Fruit fly (Drosophila melanogaster) whole organism, prepupa: ENCODE data around the gene Rap1.

Source experiments
- CG16779 ChIP-seq: fragments of 200-800 bp; sonication (Bioruptor generic); optimal IDR thresholded peaks from 3 replicates; lab custom pipeline; 2017; ENCODE audit warnings: missing biosample characterization, mild to moderate bottlenecking, missing genetic modification characterization
- CG4318 ChIP-seq: fragments of 200-800 bp; sonication (Bioruptor generic); optimal IDR thresholded peaks from 3 replicates; lab custom pipeline; 2017; ENCODE audit warnings: missing biosample characterization, mild to moderate bottlenecking, missing genetic modification characterization
- CG6792 ChIP-seq: fragments of 200-800 bp; sonication (Bioruptor generic); optimal IDR thresholded peaks from 3 replicates; lab custom pipeline; 2016; ENCODE audit warnings: missing biosample characterization, missing genetic modification characterization
- CG7368 ChIP-seq: fragments of 200-800 bp; sonication (Bioruptor generic); optimal IDR thresholded peaks from 3 replicates; lab custom pipeline; 2016; ENCODE audit warnings: missing biosample characterization, missing genetic modification characterization
- CG8632 ChIP-seq: fragments of 200-800 bp; sonication (Bioruptor generic); optimal IDR thresholded peaks from 3 replicates; lab custom pipeline; 2016; ENCODE audit warnings: missing biosample characterization, missing genetic modification characterization
- Gug ChIP-seq: fragments of 200-800 bp; sonication (Bioruptor generic); IDR thresholded peaks from 2 replicates; pipeline ENCODE4 v1.3.6; 2022; ENCODE audit warnings: missing biosample characterization, missing genetic modification characterization
- Met ChIP-seq: fragments of 200-800 bp; sonication (Bioruptor generic); optimal IDR thresholded peaks from 3 replicates; lab custom pipeline; 2016; ENCODE audit warnings: missing biosample characterization, missing genetic modification characterization
- Smox ChIP-seq: fragments of 200-800 bp; sonication (Bioruptor generic); optimal IDR thresholded peaks from 3 replicates; lab custom pipeline; 2016; ENCODE audit warnings: missing biosample characterization, missing genetic modification characterization
- salr ChIP-seq, 2 experiments: fragments of 200-800 bp; sonication (Bioruptor generic); optimal IDR thresholded peaks; 3 replicates each; lab custom pipeline; 2016 to 2018; ENCODE audit warnings: missing biosample characterization in 2 of 2, missing genetic modification characterization in 2 of 2, mild to moderate bottlenecking in 1 of 2
- ss ChIP-seq, 2 experiments: fragments of 200-800 bp; sonication (Bioruptor generic); optimal IDR thresholded peaks; 2 replicates in 1 of 2; 3 replicates in 1 of 2; lab custom pipeline; 2017 to 2018; ENCODE audit warnings: mild to moderate bottlenecking in 2 of 2, missing biosample characterization in 2 of 2, missing genetic modification characterization in 2 of 2, moderate library complexity in 1 of 2

DNA sequence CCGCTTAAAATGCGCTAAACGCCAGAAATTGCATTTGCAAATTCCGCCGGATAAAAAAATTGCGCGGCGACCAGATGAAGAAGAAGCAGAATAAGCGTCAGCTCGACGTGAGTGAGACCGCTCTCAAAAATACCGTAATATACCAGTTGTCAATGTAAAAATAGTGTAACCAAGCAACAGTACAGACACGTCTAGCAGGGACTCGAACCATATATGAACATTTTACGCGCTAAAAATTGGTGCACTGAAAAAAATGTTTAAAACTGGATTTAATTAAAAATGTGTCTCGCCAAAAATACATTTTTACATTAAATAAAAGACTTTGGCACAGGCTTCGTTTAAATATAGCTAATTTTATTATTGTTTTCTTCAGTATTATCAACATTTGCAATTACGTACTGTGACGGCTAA is 14.2 kb upstream of the Rap1 start, which contains the start of gene dre4:
- TF ChIP-seq Met: no peak
- peak; percentile 22; the same call in 1 of the 2 replicates for TF ChIP-seq Gug (GFP tag; lab: Robert Waterston, UW)
- TF ChIP-seq CG8632 (GFP tag; lab: Kevin White, UChicago): peak; percentile 50
- TF ChIP-seq CG7368: peak; percentile 52
- TF ChIP-seq salr (GFP tag; optimal IDR thresholded peaks at IDR 0.05; lab: Kevin White, UChicago): peak in 1 of 2 experiments; percentile 22
- TF ChIP-seq CG6792 (GFP tag; lab: Kevin White, UChicago): peak; percentile 58
- TF ChIP-seq CG4318 (GFP tag; lab: Kevin White, UChicago): no peak
- no peak for TF ChIP-seq Smox
- no peak for TF ChIP-seq ss (GFP tag; optimal IDR thresholded peaks at IDR 0.05; lab: Kevin White, UChicago)
- TF ChIP-seq CG16779: peak; percentile 19
